Worm (Caenorhabditis elegans): ENCODE measurements around the gene sphr-1.

sphr-1 gene

DNA sequence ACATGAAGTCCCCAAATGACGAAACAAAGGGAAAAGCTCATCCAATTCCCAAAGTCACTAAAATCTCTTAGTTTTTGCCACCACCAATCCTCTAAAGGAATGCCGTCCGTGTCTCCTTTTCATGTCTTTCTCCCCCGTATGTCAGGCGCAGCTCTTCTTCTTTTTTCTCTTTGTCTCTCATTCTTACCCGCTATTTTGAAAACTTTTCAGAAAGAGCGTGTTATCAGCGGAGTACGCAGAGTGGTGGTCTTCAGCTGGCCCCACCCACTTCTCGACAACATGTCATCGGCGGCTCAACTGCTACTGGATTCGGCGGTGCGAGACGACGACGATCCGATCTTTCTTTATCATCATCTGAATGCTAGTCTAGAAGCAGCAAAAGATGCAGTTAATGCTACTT, at the start of gene sphr-1:
Gene sphr-1 (plus strand): TSS at position 205 of the 400 bp plus-strand sequence.
- no peak for TF ChIP-seq odd-2 (tag; optimal IDR thresholded peaks at IDR 0.05)
- no peak for TF ChIP-seq unc-42 (tag; optimal IDR thresholded peaks at IDR 0.05)
- TF ChIP-seq che-1 (tag; optimal IDR thresholded peaks at IDR 0.05), result no peak
- TF ChIP-seq elt-4 (tag; optimal IDR thresholded peaks at IDR 0.05), result no peak
- no peak for TF ChIP-seq unc-55 (GFP tag; optimal IDR thresholded peaks at IDR 0.05)
- TF ChIP-seq unc-86 (tag; optimal IDR thresholded peaks at IDR 0.05), result no peak
- TF ChIP-seq dmd-4 (tag; optimal IDR thresholded peaks at IDR 0.05; ENCODE audit: borderline replicate concordance), result no peak
- no peak for TF ChIP-seq elt-2 (tag; optimal IDR thresholded peaks at IDR 0.05)
- no peak for TF ChIP-seq pax-1 (tag; optimal IDR thresholded peaks at IDR 0.05)
- no peak for TF ChIP-seq ztf-16 (tag; optimal IDR thresholded peaks at IDR 0.05)
- no peak for TF ChIP-seq hlh-6 (tag; optimal IDR thresholded peaks at IDR 0.05)
- TF ChIP-seq ceh-2 (tag; optimal IDR thresholded peaks at IDR 0.05), result no peak

DNA sequence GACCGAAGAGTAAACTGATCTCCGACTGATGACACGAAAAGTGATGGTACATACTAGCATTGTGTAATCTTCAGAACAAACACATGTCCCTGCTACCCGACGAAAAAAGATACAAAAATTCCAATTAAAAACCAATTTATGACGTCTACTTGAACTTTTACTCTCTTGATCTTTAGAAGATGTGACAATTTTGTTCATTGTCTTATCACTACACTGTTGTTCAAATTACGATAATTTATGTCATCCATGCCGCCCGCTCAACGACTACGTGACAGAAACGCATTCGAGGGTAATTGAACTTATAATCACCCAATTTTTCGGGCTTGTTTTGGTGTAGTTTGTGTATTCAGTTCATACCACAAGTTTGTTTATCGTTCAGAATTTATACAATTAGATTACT, 47.5 kb upstream of the sphr-1 start:
- no peak for TF ChIP-seq nfya-1 (tag; optimal IDR thresholded peaks at IDR 0.05)
- no peak for TF ChIP-seq fax-1 (tag; optimal IDR thresholded peaks at IDR 0.05)

DNA sequence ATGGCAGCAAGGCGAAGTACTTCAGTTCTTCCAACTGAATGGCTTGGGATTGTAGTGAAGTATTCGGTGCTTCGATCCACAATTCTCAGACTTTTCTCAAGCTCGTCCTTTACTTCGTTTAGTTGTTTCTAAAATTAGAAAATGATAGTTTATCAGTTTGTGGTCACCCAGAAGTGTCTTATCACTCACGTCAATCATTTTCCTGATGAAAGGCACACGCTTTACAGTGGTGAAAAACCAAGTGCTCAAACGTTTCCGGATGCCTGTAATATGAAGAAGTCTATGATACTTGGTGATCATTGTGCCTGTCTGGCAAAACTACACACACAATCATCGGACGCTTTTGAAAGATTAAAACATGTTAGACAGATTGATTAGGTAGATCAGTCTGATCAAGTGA, 45.2 kb upstream of the sphr-1 start:
- no peak for TF ChIP-seq hlh-13 (GFP tag; optimal IDR thresholded peaks at IDR 0.05)
- TF ChIP-seq unc-55 (GFP tag; optimal IDR thresholded peaks at IDR 0.05), result no peak
- no peak for TF ChIP-seq C38D4.7 (GFP tag; optimal IDR thresholded peaks at IDR 0.05)
- peak; percentile 19 for TF ChIP-seq elt-2 (tag; optimal IDR thresholded peaks at IDR 0.05)

DNA sequence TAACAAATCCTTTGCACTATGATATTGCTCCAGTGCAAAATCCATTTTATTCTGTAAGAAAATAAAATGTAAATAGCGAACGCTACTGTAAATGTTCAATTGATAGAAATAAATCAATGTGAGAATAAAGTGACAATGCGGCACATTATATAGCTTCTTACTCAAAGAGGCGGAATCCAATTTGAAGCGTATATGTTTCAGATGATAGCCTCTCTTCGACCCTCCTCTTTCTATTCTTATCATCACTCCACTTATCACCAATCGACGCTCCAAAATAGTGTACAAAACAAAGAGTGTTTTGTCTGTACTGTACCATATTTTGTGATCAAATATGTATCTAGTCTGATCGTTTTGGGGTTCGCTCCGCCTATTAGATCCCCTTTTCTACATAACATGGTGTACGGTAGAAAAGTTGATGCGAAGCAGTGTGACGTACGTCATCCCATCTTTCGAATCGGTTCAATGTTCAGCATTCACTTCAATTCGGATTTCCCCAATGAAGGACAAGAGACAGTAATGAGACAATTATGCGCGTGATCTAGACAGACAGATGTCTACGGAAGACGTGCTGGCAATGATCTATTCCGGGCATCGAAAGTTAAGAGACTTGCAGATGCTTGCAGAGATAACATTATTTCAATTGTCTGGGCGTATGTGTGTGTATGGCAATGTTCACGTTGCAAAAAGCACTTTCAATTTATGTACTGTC, 44.4 kb upstream of the sphr-1 start, which contains the start of gene spl-2:
Gene spl-2 (minus strand): TSS at position 51 of the 709 bp plus-strand sequence.
- TF ChIP-seq elt-2 (tag; optimal IDR thresholded peaks at IDR 0.05) (peak; percentile 22), ceh-14 (tag; optimal IDR thresholded peaks at IDR 0.05) (no peak)

DNA sequence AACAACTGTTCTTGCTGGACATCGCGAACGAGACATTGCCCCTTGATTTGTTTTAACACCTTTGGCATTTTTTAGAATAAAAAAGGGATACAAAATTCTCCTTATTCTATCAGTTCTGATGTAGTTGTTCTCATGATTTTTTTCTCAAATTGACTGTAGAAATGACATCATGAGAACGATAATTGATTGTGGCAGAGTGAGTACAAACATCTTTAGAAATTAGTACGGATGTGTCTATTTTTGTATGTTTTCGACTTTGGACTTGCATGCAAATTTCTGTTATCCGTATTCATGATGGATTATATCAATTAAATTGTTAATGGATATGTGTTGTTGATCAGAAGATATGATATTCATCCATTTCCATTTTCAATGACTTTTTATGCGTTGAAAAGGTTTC, 43.3 kb upstream of the sphr-1 start:
- TF ChIP-seq npax-4 (tag; optimal IDR thresholded peaks at IDR 0.05), result no peak
- no peak for TF ChIP-seq Y22D7AL.16 (tag; optimal IDR thresholded peaks at IDR 0.05)
- no peak for TF ChIP-seq hlh-6 (tag; optimal IDR thresholded peaks at IDR 0.05)
- TF ChIP-seq che-1 (tag; optimal IDR thresholded peaks at IDR 0.05), result no peak
- no peak for TF ChIP-seq pqm-1 (tag; optimal IDR thresholded peaks at IDR 0.05)
- no peak for TF ChIP-seq ceh-45 (GFP tag; IDR thresholded peaks at IDR 0.05)

DNA sequence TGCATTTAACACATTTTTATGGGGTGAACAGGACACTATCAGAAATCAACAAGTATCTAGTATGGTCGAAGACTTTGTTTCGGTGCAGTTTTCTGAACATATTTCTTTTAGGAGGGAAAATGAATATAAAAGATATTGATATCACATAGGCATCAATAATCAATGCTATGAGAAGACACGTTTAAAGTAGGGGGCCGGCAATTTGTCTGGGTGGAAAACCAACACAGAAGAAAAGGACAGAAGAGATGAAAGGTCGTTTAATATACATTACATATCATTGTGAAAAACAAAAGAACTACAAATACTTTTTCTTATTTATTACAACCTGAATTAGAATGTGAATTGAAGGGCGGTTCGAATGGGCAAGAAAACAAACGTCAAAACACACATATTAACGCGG, 39.1 kb upstream of the sphr-1 start:
- no peak for TF ChIP-seq ceh-45 (GFP tag; IDR thresholded peaks at IDR 0.05)
- no peak for TF ChIP-seq ceh-30 (tag; optimal IDR thresholded peaks at IDR 0.05)
- no peak for TF ChIP-seq pat-9 (tag; optimal IDR thresholded peaks at IDR 0.05)
- no peak for TF ChIP-seq syd-9 (tag; optimal IDR thresholded peaks at IDR 0.05)
- TF ChIP-seq ama-1 (optimal IDR thresholded peaks at IDR 0.05), result no peak
- no peak for TF ChIP-seq nfya-1 (tag; optimal IDR thresholded peaks at IDR 0.05)
- TF ChIP-seq F13H6.1 (tag; optimal IDR thresholded peaks at IDR 0.05), result no peak
- no peak for TF ChIP-seq ceh-34 (tag; optimal IDR thresholded peaks at IDR 0.05)
- TF ChIP-seq ahr-1 (tag; optimal IDR thresholded peaks at IDR 0.05), result no peak
- TF ChIP-seq che-1 (tag; optimal IDR thresholded peaks at IDR 0.05), result no peak
- TF ChIP-seq elt-2 (tag; optimal IDR thresholded peaks at IDR 0.05), result no peak
- no peak for TF ChIP-seq ceh-22 (tag; optimal IDR thresholded peaks at IDR 0.05)
- no peak for TF ChIP-seq pros-1 (tag; optimal IDR thresholded peaks at IDR 0.05)
- no peak for TF ChIP-seq unc-86 (tag; optimal IDR thresholded peaks at IDR 0.05)
- no peak for TF ChIP-seq pqm-1 (tag; optimal IDR thresholded peaks at IDR 0.05)

DNA sequence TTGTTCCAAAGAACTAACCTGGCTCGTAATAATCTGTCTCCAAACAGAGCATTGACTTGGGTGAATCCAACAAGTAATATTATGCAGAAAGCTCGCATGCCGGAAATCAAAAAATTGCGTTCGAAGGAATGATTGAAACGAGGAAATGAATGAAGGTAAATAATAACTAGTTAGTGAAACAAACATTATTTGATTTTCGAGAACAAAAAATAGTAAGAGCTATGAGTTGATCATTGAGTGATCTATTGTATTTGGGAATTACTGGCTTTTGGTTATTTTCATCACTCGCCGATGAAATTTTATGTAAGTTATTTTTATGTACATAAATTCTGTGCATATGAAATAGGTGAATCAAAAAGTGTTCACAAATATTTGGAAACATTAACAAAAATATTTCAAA, 36.6 kb upstream of the sphr-1 start, which contains the start of gene B0222.5:
Gene B0222.5 (minus strand): TSS at position 101 of the 400 bp plus-strand sequence.
- TF ChIP-seq npax-4 (tag; optimal IDR thresholded peaks at IDR 0.05) (no peak), fkh-10 (GFP tag; optimal IDR thresholded peaks at IDR 0.05) (no peak), hlh-8 (tag; optimal IDR thresholded peaks at IDR 0.05) (no peak), odd-2 (tag; optimal IDR thresholded peaks at IDR 0.05) (no peak), ztf-16 (tag; optimal IDR thresholded peaks at IDR 0.05) (no peak), K09A11.1 (tag; optimal IDR thresholded peaks at IDR 0.05; ENCODE audit: insufficient read depth) (no peak)
